Worm (Caenorhabditis elegans): ENCODE data around the gene srg-6.

DNA sequence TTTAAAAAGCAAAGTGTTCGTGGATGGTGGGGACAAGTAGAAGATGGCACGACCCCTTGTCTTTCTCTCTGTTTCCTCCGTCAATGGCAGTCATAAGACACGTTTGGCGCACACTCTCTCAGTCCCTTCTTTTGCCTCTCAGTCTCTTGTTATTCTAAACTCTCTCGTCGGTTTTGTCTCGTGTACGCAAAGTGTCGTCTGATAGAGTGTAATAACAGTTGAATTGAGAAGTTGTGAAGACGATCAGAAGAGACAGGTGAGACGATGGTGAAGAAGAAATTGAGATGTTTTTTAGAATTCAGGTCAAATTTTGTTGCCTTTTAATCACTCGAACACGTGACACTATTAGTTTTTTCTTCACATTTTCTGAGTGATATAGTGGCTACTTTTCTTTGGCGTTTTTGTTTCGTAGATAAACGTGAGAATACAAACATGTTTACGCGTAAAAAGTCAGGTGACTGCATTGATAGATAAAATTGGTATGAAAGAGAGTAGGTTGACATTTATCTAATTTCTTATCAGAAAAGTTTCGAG lies 37.4 kb upstream of the srg-6 start, which contains the start of gene F47D12.9:
- TF ChIP-seq him-1 (tag; optimal IDR thresholded peaks at IDR 0.05): peak; percentile 45
- no peak for TF ChIP-seq dao-5 (tag; optimal IDR thresholded peaks at IDR 0.05)
